Fruit fly (Drosophila melanogaster): Measurements from ENCODE around the gene CG14985.

dm6 chr3L:4044497-4044896 lies 41.2 kb downstream of the CG14985 start:
- no peak for TF ChIP-seq Dll (optimal IDR thresholded peaks at IDR 0.05)
- no peak for TF ChIP-seq pan (optimal IDR thresholded peaks at IDR 0.05)
- TF ChIP-seq EcR (GFP tag; optimal IDR thresholded peaks at IDR 0.05), result no peak
- no peak for TF ChIP-seq psq (optimal IDR thresholded peaks at IDR 0.05)
- TF ChIP-seq usp (GFP tag; optimal IDR thresholded peaks at IDR 0.05), result no peak
